Worm (Caenorhabditis elegans): ENCODE results near the gene flp-16.

flp-16 gene

ce11 chrII:13239593-13239992, 4.5 kb downstream of the flp-16 start:
- TF ChIP-seq ceh-43 (GFP tag; optimal IDR thresholded peaks at IDR 0.05) (no peak), pha-4 (tag; optimal IDR thresholded peaks at IDR 0.05) (no peak), sem-2 (GFP tag; optimal IDR thresholded peaks at IDR 0.05) (no peak), lin-13 (tag; optimal IDR thresholded peaks at IDR 0.05) (no peak), ceh-83 (GFP tag; optimal IDR thresholded peaks at IDR 0.05) (no peak), ceh-39 (tag; optimal IDR thresholded peaks at IDR 0.05) (no peak), unc-39 (tag; optimal IDR thresholded peaks at IDR 0.05) (no peak), drap-1 (GFP tag; optimal IDR thresholded peaks at IDR 0.05) (no peak), bed-3 (GFP tag; optimal IDR thresholded peaks at IDR 0.05) (no peak), sptf-1 (tag; optimal IDR thresholded peaks at IDR 0.05) (no peak), unc-62 (GFP tag; optimal IDR thresholded peaks at IDR 0.05) (no peak), zip-8 (tag; optimal IDR thresholded peaks at IDR 0.05) (no peak), nhr-76 (tag; optimal IDR thresholded peaks at IDR 0.05) (no peak), nhr-2 (tag; optimal IDR thresholded peaks at IDR 0.05) (no peak), snpc-4 (tag; optimal IDR thresholded peaks at IDR 0.05) (no peak)

DNA sequence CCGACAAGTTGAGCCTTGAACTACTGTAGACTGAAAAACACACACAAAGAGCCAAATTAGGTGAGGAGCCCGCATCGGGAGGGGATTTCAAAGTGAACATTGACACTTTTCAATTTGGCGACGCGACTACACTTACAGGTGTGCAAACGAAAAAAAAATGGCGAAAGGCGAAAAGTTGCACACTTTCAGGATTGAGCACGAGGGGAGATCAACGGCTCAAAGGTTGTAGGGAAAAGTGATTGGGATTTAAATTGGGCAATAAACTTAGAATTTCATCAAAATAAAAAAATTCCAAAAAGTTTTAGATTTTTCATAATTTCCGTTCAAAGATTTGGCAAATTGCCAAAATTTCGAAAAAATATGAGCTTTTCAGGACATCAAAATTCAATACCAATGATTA, 7.9 kb downstream of the flp-16 start, which contains the start of gene F15D4.4:
F15D4.4 (minus strand) TSS at position 101 of the 400 bp plus-strand sequence.
- no peak for TF ChIP-seq lin-32 (GFP tag; optimal IDR thresholded peaks at IDR 0.05)
- TF ChIP-seq nhr-76 (tag; optimal IDR thresholded peaks at IDR 0.05): no peak
- no peak for TF ChIP-seq ceh-83 (GFP tag; optimal IDR thresholded peaks at IDR 0.05)
- no peak for TF ChIP-seq mep-1 (tag; optimal IDR thresholded peaks at IDR 0.05)
- no peak for TF ChIP-seq blmp-1 (tag; optimal IDR thresholded peaks at IDR 0.05)
- TF ChIP-seq nhr-12 (tag; optimal IDR thresholded peaks at IDR 0.05): no peak
- no peak for TF ChIP-seq unc-62 (GFP tag; optimal IDR thresholded peaks at IDR 0.05)
- TF ChIP-seq sem-2 (GFP tag; optimal IDR thresholded peaks at IDR 0.05): no peak

DNA sequence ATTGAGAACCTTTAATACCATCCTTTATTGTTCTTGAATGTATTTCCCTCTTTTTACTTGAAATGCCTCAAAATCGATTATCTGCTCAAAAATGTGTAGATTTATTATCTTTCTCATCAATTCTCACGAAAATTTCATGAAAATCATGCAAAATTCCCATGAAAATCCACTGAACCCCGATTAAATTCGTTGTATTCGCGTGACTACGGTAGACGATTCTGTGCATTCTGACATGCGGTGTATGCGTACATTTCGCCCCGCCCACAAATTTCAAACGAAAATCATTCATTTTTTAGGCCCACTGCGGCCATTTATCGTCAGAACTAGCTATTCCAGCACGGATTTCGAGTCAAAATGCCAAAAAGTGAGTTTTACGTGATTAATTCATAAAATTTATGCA, 10.0 kb downstream of the flp-16 start, which contains the start of gene F15D4.5:
F15D4.5 (plus strand) TSS at position 301 of the 400 bp plus-strand sequence.
- TF ChIP-seq lin-32 (GFP tag; optimal IDR thresholded peaks at IDR 0.05) (no peak), nhr-2 (tag; optimal IDR thresholded peaks at IDR 0.05) (no peak), ces-1 (GFP tag; optimal IDR thresholded peaks at IDR 0.05) (no peak), nhr-237 (tag; optimal IDR thresholded peaks at IDR 0.05) (no peak), elt-3 (tag; optimal IDR thresholded peaks at IDR 0.05) (no peak), ceh-39 (tag; optimal IDR thresholded peaks at IDR 0.05) (no peak), nhr-76 (tag; optimal IDR thresholded peaks at IDR 0.05) (no peak), drap-1 (GFP tag; optimal IDR thresholded peaks at IDR 0.05) (no peak), snpc-4 (tag; optimal IDR thresholded peaks at IDR 0.05) (no peak), bed-3 (GFP tag; optimal IDR thresholded peaks at IDR 0.05) (no peak), mls-2 (tag; optimal IDR thresholded peaks at IDR 0.05) (no peak), ceh-43 (GFP tag; optimal IDR thresholded peaks at IDR 0.05) (no peak), sptf-1 (tag; optimal IDR thresholded peaks at IDR 0.05) (no peak), ztf-11 (tag; optimal IDR thresholded peaks at IDR 0.05) (no peak), blmp-1 (tag; optimal IDR thresholded peaks at IDR 0.05) (no peak), unc-120 (tag; optimal IDR thresholded peaks at IDR 0.05; ENCODE audit: poor library complexity, severe bottlenecking) (no peak)

DNA sequence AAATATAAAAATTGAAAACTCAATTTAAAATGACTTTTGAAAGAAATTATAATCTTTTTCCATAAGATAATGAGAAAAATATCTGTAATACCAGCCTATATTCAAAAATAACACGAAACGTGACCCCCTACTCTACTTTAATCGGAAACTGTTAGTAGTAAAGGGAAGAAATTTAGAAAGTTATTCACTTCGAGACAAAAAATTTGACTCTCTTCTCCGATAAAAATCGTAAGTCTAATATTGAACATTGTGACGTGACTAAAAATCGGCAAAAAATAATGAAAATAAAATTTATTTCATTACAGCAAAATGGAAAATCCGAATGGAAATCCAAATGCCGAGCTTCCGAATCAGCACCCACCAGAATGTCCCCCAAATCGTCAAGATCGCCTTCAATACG, 13.8 kb downstream of the flp-16 start, which contains the start of gene F15D4.6:
F15D4.6 (plus strand) TSS at position 301 of the 400 bp plus-strand sequence.
- TF ChIP-seq snpc-4 (tag; optimal IDR thresholded peaks at IDR 0.05) (no peak), nhr-76 (tag; optimal IDR thresholded peaks at IDR 0.05) (no peak), ceh-43 (GFP tag; optimal IDR thresholded peaks at IDR 0.05) (no peak), tbx-8 (GFP tag; optimal IDR thresholded peaks at IDR 0.05) (no peak), lin-13 (tag; optimal IDR thresholded peaks at IDR 0.05) (no peak)

ce11 chrII:13255291-13255690, 20.2 kb downstream of the flp-16 start:
- TF ChIP-seq pha-4 (tag; optimal IDR thresholded peaks at IDR 0.05) (no peak), bed-3 (GFP tag; optimal IDR thresholded peaks at IDR 0.05) (no peak)

DNA sequence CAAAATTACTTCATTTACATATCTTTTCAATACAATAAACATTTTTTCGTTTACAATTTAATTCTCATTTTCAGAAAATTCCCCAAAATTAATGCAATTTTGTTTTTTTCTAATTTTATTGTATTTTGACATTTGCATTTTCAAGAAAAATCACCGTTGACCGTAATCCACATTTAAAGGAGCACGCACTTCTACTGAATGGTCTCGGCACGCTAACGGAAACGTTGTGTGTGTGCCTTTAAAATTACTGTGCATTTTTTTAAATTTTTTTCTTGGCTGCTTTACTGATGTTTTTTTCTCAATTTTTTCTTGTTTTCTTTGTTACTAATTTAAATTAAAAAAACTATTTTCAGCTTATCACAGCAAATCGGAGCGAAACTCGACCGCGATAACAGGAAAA, 25.4 kb downstream of the flp-16 start:
- TF ChIP-seq bed-3 (GFP tag; optimal IDR thresholded peaks at IDR 0.05): no peak
- TF ChIP-seq flh-1 (GFP tag; optimal IDR thresholded peaks at IDR 0.05): no peak
- no peak for TF ChIP-seq snpc-4 (tag; optimal IDR thresholded peaks at IDR 0.05)
- no peak for TF ChIP-seq tbx-8 (GFP tag; optimal IDR thresholded peaks at IDR 0.05)
- TF ChIP-seq nhr-28 (tag; optimal IDR thresholded peaks at IDR 0.05): no peak

DNA sequence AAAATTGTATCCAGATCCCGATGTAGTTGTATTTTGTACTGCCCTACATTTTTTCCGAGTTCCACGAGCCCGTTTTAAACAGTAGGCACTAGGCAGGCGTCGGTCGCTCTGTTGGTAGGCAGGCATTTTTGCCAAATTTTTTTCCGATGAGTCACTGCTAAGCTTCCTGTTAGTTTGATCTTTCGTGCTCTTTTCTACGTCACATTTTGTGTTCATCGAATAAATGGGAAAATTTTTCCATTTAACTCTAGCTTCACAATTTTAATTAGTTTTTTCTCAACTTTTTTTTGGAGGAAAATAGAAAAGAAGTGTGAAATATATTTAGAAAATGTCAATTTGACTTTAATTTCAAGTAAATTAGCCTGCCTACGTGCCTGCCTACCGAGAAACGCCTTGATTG, 32.2 kb downstream of the flp-16 start:
- TF ChIP-seq sptf-1 (tag; optimal IDR thresholded peaks at IDR 0.05): no peak
- no peak for TF ChIP-seq M03D4.4 (tag; optimal IDR thresholded peaks at IDR 0.05)
- TF ChIP-seq flh-1 (GFP tag; optimal IDR thresholded peaks at IDR 0.05): no peak
- TF ChIP-seq mls-2 (tag; optimal IDR thresholded peaks at IDR 0.05): no peak
- no peak for TF ChIP-seq nhr-76 (tag; optimal IDR thresholded peaks at IDR 0.05)
- no peak for TF ChIP-seq lin-13 (tag; optimal IDR thresholded peaks at IDR 0.05)
- no peak for TF ChIP-seq blmp-1 (tag; optimal IDR thresholded peaks at IDR 0.05)

All from whole organism, mixed stage, embryonic.